Worm (Caenorhabditis elegans): Measurements from ENCODE around the gene Y110A2AL.3.

The Y110A2AL.3 gene

DNA sequence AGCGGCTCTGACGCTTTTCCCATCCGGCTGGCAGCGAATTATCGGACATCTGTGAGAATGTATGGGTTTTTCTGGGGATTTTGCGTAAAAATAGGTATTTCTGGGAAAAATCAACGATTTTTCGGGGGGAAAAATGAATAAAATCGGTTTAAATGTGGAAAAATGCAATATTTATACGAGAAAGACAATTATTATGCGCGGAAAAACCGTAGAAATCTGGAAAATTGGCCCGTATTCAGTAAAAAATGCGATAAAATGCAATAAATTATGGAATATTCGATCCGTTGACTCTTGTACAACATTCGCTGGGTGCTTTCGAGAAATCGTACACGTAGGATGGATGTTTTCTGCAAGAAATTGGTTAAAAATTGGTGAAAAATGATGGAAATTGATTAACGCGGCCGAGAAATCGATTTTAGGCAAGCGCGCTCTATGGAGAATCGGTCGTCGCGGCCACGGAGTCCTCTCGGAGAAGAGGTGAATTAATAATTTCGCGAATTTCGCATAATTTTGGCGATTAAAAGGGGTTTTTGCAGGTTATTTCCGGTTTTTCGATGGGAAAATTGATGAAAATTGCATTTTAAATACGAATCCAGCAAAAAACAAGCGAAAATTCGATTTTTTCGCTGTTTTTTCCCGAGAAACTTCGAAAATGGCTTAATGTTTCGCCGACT, 22.2 kb downstream of the Y110A2AL.3 start, which contains the start of gene pinn-1 (continued):
- TF ChIP-seq madf-6 (GFP tag; IDR thresholded peaks at IDR 0.05) (peak; percentile 83), mcd-1 (GFP tag; IDR thresholded peaks at IDR 0.05) (peak; percentile 99), Y53F4B.3 (GFP tag; IDR thresholded peaks at IDR 0.05) (peak; percentile 10; the same call in 1 of the 2 replicates), ceh-58 (GFP tag; IDR thresholded peaks at IDR 0.05) (no peak), B0035.1 (tag; optimal IDR thresholded peaks at IDR 0.05) (no peak), nhr-179 (tag; optimal IDR thresholded peaks at IDR 0.05) (no peak), ztf-26 (tag; optimal IDR thresholded peaks at IDR 0.05) (peak; percentile 69), efl-1 (GFP tag; optimal IDR thresholded peaks at IDR 0.05) (peak; percentile 52), die-1 (tag; optimal IDR thresholded peaks at IDR 0.05) (no peak), attf-3 (GFP tag; conservative IDR thresholded peaks at IDR 0.05) (no peak; the same call in 1 of the 2 replicates), hmg-20 (GFP tag; IDR thresholded peaks at IDR 0.05) (no peak), F39B2.1 (GFP tag; IDR thresholded peaks at IDR 0.05) (no peak), aptf-2 (GFP tag; conservative IDR thresholded peaks at IDR 0.05) (peak; percentile 75; the same call in 1 of the 2 replicates), Y79H2A.3 (GFP tag; conservative IDR thresholded peaks at IDR 0.05) (no peak), T26A5.8 (tag; optimal IDR thresholded peaks at IDR 0.05) (no peak), tlf-1 (GFP tag; optimal IDR thresholded peaks at IDR 0.05) (peak; percentile 67), madf-8 (GFP tag; conservative IDR thresholded peaks at IDR 0.05) (peak; percentile 65), ekl-4 (GFP tag; IDR thresholded peaks at IDR 0.05) (peak; percentile 68), nhr-120 (GFP tag; IDR thresholded peaks at IDR 0.05) (no peak), hlh-12 (tag; optimal IDR thresholded peaks at IDR 0.05) (no peak), nhr-27 (tag; optimal IDR thresholded peaks at IDR 0.05) (no peak), him-1 (tag; optimal IDR thresholded peaks at IDR 0.05) (peak; percentile 76), attf-5 (GFP tag; optimal IDR thresholded peaks at IDR 0.05) (peak; percentile 75), ztf-25 (GFP tag; IDR thresholded peaks at IDR 0.05) (0 out of 2 replicates have a peak, but pooled peaks have one; percentile 31), ceh-91 (GFP tag; IDR thresholded peaks at IDR 0.05) (peak; percentile 79), sptf-2 (GFP tag; optimal IDR thresholded peaks at IDR 0.05) (peak; percentile 62), snpc-1.3 (tag; optimal IDR thresholded peaks at IDR 0.05; ENCODE audit: insufficient read depth) (no peak), hsf-1 (GFP tag; IDR thresholded peaks at IDR 0.05) (peak; percentile 66; the same call in 1 of the 2 replicates), F52B5.7 (tag; optimal IDR thresholded peaks at IDR 0.05) (peak; percentile 72), lag-1 (GFP tag; IDR thresholded peaks at IDR 0.05) (no peak), F55B11.4 (tag; optimal IDR thresholded peaks at IDR 0.05; ENCODE audit: borderline replicate concordance, insufficient read depth) (no peak), ztf-22 (GFP tag; optimal IDR thresholded peaks at IDR 0.05) (peak; percentile 30), lsl-1 (GFP tag; optimal IDR thresholded peaks at IDR 0.05) (peak; percentile 73), nhr-90 (tag; optimal IDR thresholded peaks at IDR 0.05) (no peak), ceh-100 (GFP tag; IDR thresholded peaks at IDR 0.05) (peak; percentile 85), xnd-1 (tag; optimal IDR thresholded peaks at IDR 0.05) (peak; percentile 37), cebp-2 (GFP tag; IDR thresholded peaks at IDR 0.05) (0 out of 2 replicates have a peak, but pooled peaks have one; percentile 71), lin-54 (GFP tag; optimal IDR thresholded peaks at IDR 0.05) (peak; percentile 81), ceh-79 (tag; optimal IDR thresholded peaks at IDR 0.05) (peak; percentile 59), attf-6 (GFP tag; IDR thresholded peaks at IDR 0.05) (no peak), bed-2 (GFP tag; IDR thresholded peaks at IDR 0.05) (peak; percentile 97), hrde-1 (tag; optimal IDR thresholded peaks at IDR 0.05; ENCODE audit: borderline replicate concordance) (no peak), madf-10 (tag; optimal IDR thresholded peaks at IDR 0.05) (peak; percentile 69), ccch-3 (GFP tag; optimal IDR thresholded peaks at IDR 0.05) (peak; percentile 93), sdz-38 (tag; optimal IDR thresholded peaks at IDR 0.05) (no peak), lin-40 (tag; optimal IDR thresholded peaks at IDR 0.05) (peak; percentile 82), egl-44 (GFP tag; IDR thresholded peaks at IDR 0.05) (peak; percentile 68; the same call in 1 of the 2 replicates)
